Worm (Caenorhabditis elegans) whole organism, midembryonic: Measurements from ENCODE around the gene C18E9.7.

Source experiments
- T22C8.4 ChIP-seq: fragments of 200-800 bp; sonication (Bioruptor generic); IDR thresholded peaks from 2 replicates; pipeline ENCODE4 v1.3.6; 2022; ENCODE audit warnings: missing genetic modification characterization, missing compliant biosample characterization
- cog-1 ChIP-seq: sonication (generic microtip); optimal IDR thresholded peaks from 2 replicates; lab custom pipeline; 2016; ENCODE audit warnings: missing genetic modification characterization, missing compliant biosample characterization
- flt-1 ChIP-seq: fragments of 200-800 bp; sonication (Bioruptor generic); IDR thresholded peaks from 2 replicates; pipeline ENCODE4 v1.3.6; 2022; ENCODE audit warnings: missing genetic modification characterization, missing compliant biosample characterization
- tab-1 ChIP-seq: fragments of 200-800 bp; sonication (Bioruptor generic); IDR thresholded peaks from 2 replicates; pipeline ENCODE4 v1.3.6; 2022; ENCODE audit warnings: missing genetic modification characterization, missing compliant biosample characterization
- ztf-23 ChIP-seq: fragments of 200-800 bp; sonication (Bioruptor generic); IDR thresholded peaks from 2 replicates; pipeline ENCODE4 v1.3.6; 2022; ENCODE audit warnings: missing genetic modification reagents, missing genetic modification characterization, missing compliant biosample characterization
- ztf-29 ChIP-seq: fragments of 200-800 bp; sonication (Bioruptor generic); IDR thresholded peaks from 2 replicates; pipeline ENCODE4 v1.3.6; 2022; ENCODE audit warnings: missing genetic modification reagents, missing genetic modification characterization, missing compliant biosample characterization

DNA sequence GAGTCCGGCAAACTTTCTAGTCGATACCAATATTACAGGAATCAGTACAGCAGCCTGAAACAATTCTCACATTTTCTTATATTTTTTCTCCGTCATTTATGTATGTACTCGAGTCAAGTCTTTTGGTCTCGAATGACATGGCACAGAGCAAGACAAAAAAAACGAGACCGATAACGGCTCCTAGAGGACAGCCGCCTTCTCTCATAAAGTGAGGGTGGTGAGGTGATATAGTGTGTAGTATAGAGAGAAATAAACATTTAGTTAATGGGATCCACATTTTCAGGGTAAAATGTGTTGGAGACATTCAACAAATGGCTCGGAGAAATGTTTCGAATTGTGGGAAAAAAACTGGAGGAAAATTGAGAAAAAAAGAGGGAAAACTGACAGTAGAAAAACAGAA is 20.4 kb downstream of the C18E9.7 start:
- no peak for TF ChIP-seq ztf-29 (GFP tag; lab: Robert Waterston, UW)
- TF ChIP-seq tab-1 = no peak
- TF ChIP-seq flt-1 (GFP tag; lab: Robert Waterston, UW) = no peak
- no peak for TF ChIP-seq ztf-23 (GFP tag; lab: Robert Waterston, UW)
- TF ChIP-seq cog-1 (tag; lab: Kevin White, UChicago) = no peak
- no peak for TF ChIP-seq T22C8.4 (GFP tag; lab: Robert Waterston, UW)
